Fruit fly (Drosophila melanogaster) whole organism, pupa: ENCODE data around the gene CG13919.

Source experiments
- CG10348 ChIP-seq: fragments of 200-800 bp; sonication (Bioruptor generic); IDR thresholded peaks from 2 replicates; pipeline ENCODE4 v1.3.6; 2022; ENCODE audit warnings: missing biosample characterization, missing genetic modification characterization
- CG12605 ChIP-seq: fragments of 200-800 bp; sonication (Bioruptor generic); IDR thresholded peaks from 2 replicates; pipeline ENCODE4 v1.3.6; 2022; ENCODE audit warnings: missing biosample characterization, missing genetic modification characterization
- CG13204 ChIP-seq: fragments of 200-800 bp; sonication (Bioruptor generic); optimal IDR thresholded peaks from 2 replicates; lab custom pipeline; 2018; ENCODE audit warnings: missing biosample characterization, mild to moderate bottlenecking, missing genetic modification characterization, moderate library complexity
- CG14655 ChIP-seq: fragments of 200-800 bp; sonication (Bioruptor generic); optimal IDR thresholded peaks from 3 replicates; lab custom pipeline; 2017; ENCODE audit warnings: mild to moderate bottlenecking, missing biosample characterization, missing genetic modification reagents, missing genetic modification characterization
- CG15710 ChIP-seq: fragments of 200-800 bp; sonication (Bioruptor generic); optimal IDR thresholded peaks from 2 replicates; lab custom pipeline; 2018; ENCODE audit warnings: missing biosample characterization, mild to moderate bottlenecking, missing genetic modification characterization, moderate library complexity
- CG17806 ChIP-seq: fragments of 200-800 bp; sonication (Bioruptor generic); optimal IDR thresholded peaks from 2 replicates; lab custom pipeline; 2018; ENCODE audit warnings: missing biosample characterization, mild to moderate bottlenecking, missing genetic modification characterization, moderate library complexity
- CG32121 ChIP-seq: fragments of 200-800 bp; sonication (Bioruptor generic); IDR thresholded peaks from 2 replicates; pipeline ENCODE4 v1.3.6; 2022; ENCODE audit warnings: missing biosample characterization, missing genetic modification characterization
- CG34367 ChIP-seq: fragments of 200-800 bp; sonication (Bioruptor generic); optimal IDR thresholded peaks from 2 replicates; lab custom pipeline; 2018; ENCODE audit warnings: missing biosample characterization, mild to moderate bottlenecking, missing genetic modification characterization
- CG4496 ChIP-seq: fragments of 200-800 bp; sonication (Bioruptor generic); IDR thresholded peaks from 3 replicates; pipeline ENCODE4 v1.3.6; 2022; ENCODE audit warnings: missing biosample characterization, missing genetic modification characterization
- CG8159 ChIP-seq: fragments of 200-800 bp; sonication (Bioruptor generic); optimal IDR thresholded peaks from 3 replicates; lab custom pipeline; 2018; ENCODE audit warnings: missing biosample characterization, mild to moderate bottlenecking, missing genetic modification characterization, moderate library complexity
- CG8301 ChIP-seq: fragments of 200-800 bp; sonication (Bioruptor generic); optimal IDR thresholded peaks from 2 replicates; lab custom pipeline; 2018; ENCODE audit warnings: missing biosample characterization, mild to moderate bottlenecking, missing genetic modification characterization
- CG9948 ChIP-seq: fragments of 200-800 bp; sonication (Bioruptor generic); optimal IDR thresholded peaks from 2 replicates; lab custom pipeline; 2018; ENCODE audit warnings: missing biosample characterization, mild to moderate bottlenecking, missing genetic modification characterization, moderate library complexity
- D1 ChIP-seq: fragments of 200-800 bp; sonication (Bioruptor generic); optimal IDR thresholded peaks from 2 replicates; lab custom pipeline; 2018; ENCODE audit warnings: missing biosample characterization, mild to moderate bottlenecking, missing genetic modification characterization, moderate library complexity
- EcR ChIP-seq: fragments of 200-800 bp; sonication (Bioruptor generic); optimal IDR thresholded peaks from 3 replicates; lab custom pipeline; 2019; ENCODE audit warnings: missing biosample characterization, missing genetic modification characterization, mild to moderate bottlenecking, moderate library complexity, missing genetic modification reagents
- Ets98B ChIP-seq: fragments of 200-800 bp; sonication (Bioruptor generic); IDR thresholded peaks from 2 replicates; pipeline ENCODE4 v1.3.6; 2022; ENCODE audit warnings: missing biosample characterization, missing genetic modification characterization
- Pif1A ChIP-seq: fragments of 200-800 bp; sonication (Bioruptor generic); optimal IDR thresholded peaks from 3 replicates; lab custom pipeline; 2016; ENCODE audit warnings: missing biosample characterization, missing genetic modification characterization
- Pif1B ChIP-seq: fragments of 200-800 bp; sonication (Bioruptor generic); optimal IDR thresholded peaks from 3 replicates; lab custom pipeline; 2016; ENCODE audit warnings: missing biosample characterization, missing genetic modification characterization
- Snoo ChIP-seq: fragments of 200-800 bp; sonication (Bioruptor generic); optimal IDR thresholded peaks from 3 replicates; lab custom pipeline; 2017; ENCODE audit warnings: missing biosample characterization, mild to moderate bottlenecking, missing genetic modification characterization, inconsistent platforms
- fd96Ca ChIP-seq: fragments of 200-800 bp; sonication (Bioruptor generic); IDR thresholded peaks from 3 replicates; pipeline ENCODE4 v1.3.6; 2022; ENCODE audit warnings: missing biosample characterization, missing genetic modification characterization
- gl ChIP-seq: fragments of 200-800 bp; sonication (Bioruptor generic); optimal IDR thresholded peaks from 2 replicates; lab custom pipeline; 2018; ENCODE audit warnings: missing biosample characterization, mild to moderate bottlenecking, missing genetic modification characterization
- rn ChIP-seq: fragments of 200-800 bp; sonication (Bioruptor generic); IDR thresholded peaks from 2 replicates; pipeline ENCODE4 v1.3.6; 2022; ENCODE audit warnings: missing biosample characterization, missing genetic modification characterization

Gene CG13919

dm6 chr3L:1644920-1645567 is at the start of gene CG13919, which contains the start of gene alphaCOP:
CG13919 (plus strand) TSS chr3L:1645467.
alphaCOP (minus strand) TSS chr3L:1645199.
- TF ChIP-seq gl (tag; lab: Kevin White, UChicago) = peak; percentile 92
- peak; percentile 98 for TF ChIP-seq CG4496 (GFP tag; lab: Robert Waterston, UW)
- TF ChIP-seq rn (GFP tag; lab: Robert Waterston, UW) = peak; percentile 96
- TF ChIP-seq Snoo (tag; lab: Kevin White, UChicago) = peak; percentile 98
- peak; percentile 53 for TF ChIP-seq EcR (GFP tag; lab: Kevin White, UChicago)
- peak; percentile 95 for TF ChIP-seq CG17806 (tag; lab: Kevin White, UChicago)
- peak; percentile 98 for TF ChIP-seq CG15710
- no peak for TF ChIP-seq CG13204 (GFP tag; lab: Kevin White, UChicago)
- TF ChIP-seq Pif1A (GFP tag; lab: Kevin White, UChicago) = peak; percentile 99
- TF ChIP-seq fd96Ca (GFP tag; lab: Robert Waterston, UW) = peak; percentile 95
- peak; percentile 95 for TF ChIP-seq CG9948 (tag; lab: Kevin White, UChicago)
- TF ChIP-seq CG8301 (tag; lab: Kevin White, UChicago) = peak; percentile 95
- peak; percentile 95 for TF ChIP-seq CG12605 (GFP tag; lab: Robert Waterston, UW)
- peak; percentile 98 for TF ChIP-seq CG32121 (GFP tag; lab: Robert Waterston, UW)
- TF ChIP-seq Ets98B (GFP tag; lab: Robert Waterston, UW) = peak; percentile 98
- peak; percentile 98 for TF ChIP-seq Pif1B (GFP tag; lab: Kevin White, UChicago)
- no peak for TF ChIP-seq D1 (tag; lab: Kevin White, UChicago)
- peak; percentile 96 for TF ChIP-seq CG8159 (tag; lab: Kevin White, UChicago)
- peak; percentile 94 for TF ChIP-seq CG14655 (GFP tag; lab: Kevin White, UChicago)
- TF ChIP-seq CG34367 (tag; lab: Kevin White, UChicago) = peak; percentile 97
- TF ChIP-seq CG10348 (GFP tag; lab: Robert Waterston, UW) = peak; percentile 91

- TF ChIP-seq CG32121 (GFP tag; lab: Robert Waterston, UW) (no peak; the same call in 1 of the 2 replicates), CG34367 (tag; lab: Kevin White, UChicago) (peak; percentile 0), D1 (tag; lab: Kevin White, UChicago) (no peak), CG10348 (GFP tag; lab: Robert Waterston, UW) (no peak), EcR (GFP tag; lab: Kevin White, UChicago) (peak; percentile 44), CG13204 (GFP tag; lab: Kevin White, UChicago) (peak; percentile 98), Ets98B (GFP tag; lab: Robert Waterston, UW) (0 out of 2 replicates have a peak, but pooled peaks have one; percentile 5)
Observed at dm6 chr3L:1602064-1602832, 43.0 kb upstream of the CG13919 start, which contains the start of gene CG12104. CG12104 (minus strand) TSS chr3L:1602674.

- TF ChIP-seq CG15710 (no peak), Ets98B (GFP tag; lab: Robert Waterston, UW) (no peak), CG9948 (tag; lab: Kevin White, UChicago) (no peak), CG8159 (tag; lab: Kevin White, UChicago) (no peak), CG12605 (GFP tag; lab: Robert Waterston, UW) (no peak), CG13204 (GFP tag; lab: Kevin White, UChicago) (no peak), Snoo (tag; lab: Kevin White, UChicago) (no peak), CG10348 (GFP tag; lab: Robert Waterston, UW) (no peak), CG34367 (tag; lab: Kevin White, UChicago) (no peak), CG8301 (tag; lab: Kevin White, UChicago) (no peak), EcR (GFP tag; lab: Kevin White, UChicago) (no peak), CG4496 (GFP tag; lab: Robert Waterston, UW) (no peak), rn (GFP tag; lab: Robert Waterston, UW) (no peak), CG32121 (GFP tag; lab: Robert Waterston, UW) (no peak), Pif1A (GFP tag; lab: Kevin White, UChicago) (no peak), gl (tag; lab: Kevin White, UChicago) (no peak), D1 (tag; lab: Kevin White, UChicago) (no peak), CG14655 (GFP tag; lab: Kevin White, UChicago) (no peak), CG17806 (tag; lab: Kevin White, UChicago) (no peak)
Observed at dm6 chr3L:1602833-1603128, 42.5 kb upstream of the CG13919 start, which contains the start of the genes CG18170 and CG33791. CG18170 (plus strand) TSS chr3L:1602954. CG33791 (plus strand) TSS chr3L:1602954.

- TF ChIP-seq CG8159 (tag; lab: Kevin White, UChicago) (peak; percentile 40), Pif1A (GFP tag; lab: Kevin White, UChicago) (peak; percentile 43), rn (GFP tag; lab: Robert Waterston, UW) (no peak), CG15710 (no peak), Snoo (tag; lab: Kevin White, UChicago) (no peak), CG14655 (GFP tag; lab: Kevin White, UChicago) (no peak), D1 (tag; lab: Kevin White, UChicago) (no peak), CG34367 (tag; lab: Kevin White, UChicago) (no peak), CG4496 (GFP tag; lab: Robert Waterston, UW) (peak; percentile 35; the same call in 1 of the 3 replicates), CG17806 (tag; lab: Kevin White, UChicago) (no peak), EcR (GFP tag; lab: Kevin White, UChicago) (no peak), Ets98B (GFP tag; lab: Robert Waterston, UW) (no peak), CG32121 (GFP tag; lab: Robert Waterston, UW) (peak; percentile 45; the same call in 1 of the 2 replicates), CG12605 (GFP tag; lab: Robert Waterston, UW) (no peak), Pif1B (GFP tag; lab: Kevin White, UChicago) (no peak), fd96Ca (GFP tag; lab: Robert Waterston, UW) (0 out of 3 replicates have a peak, but pooled peaks have one; percentile 23), gl (tag; lab: Kevin White, UChicago) (no peak), CG8301 (tag; lab: Kevin White, UChicago) (peak; percentile 42), CG10348 (GFP tag; lab: Robert Waterston, UW) (peak; percentile 27; the same call in 1 of the 2 replicates), CG13204 (GFP tag; lab: Kevin White, UChicago) (no peak), CG9948 (tag; lab: Kevin White, UChicago) (no peak)
Observed at dm6 chr3L:1609611-1610010, 35.7 kb upstream of the CG13919 start.
